Fruit fly (Drosophila melanogaster): ENCODE measurements around the gene mRpL1.

DNA sequence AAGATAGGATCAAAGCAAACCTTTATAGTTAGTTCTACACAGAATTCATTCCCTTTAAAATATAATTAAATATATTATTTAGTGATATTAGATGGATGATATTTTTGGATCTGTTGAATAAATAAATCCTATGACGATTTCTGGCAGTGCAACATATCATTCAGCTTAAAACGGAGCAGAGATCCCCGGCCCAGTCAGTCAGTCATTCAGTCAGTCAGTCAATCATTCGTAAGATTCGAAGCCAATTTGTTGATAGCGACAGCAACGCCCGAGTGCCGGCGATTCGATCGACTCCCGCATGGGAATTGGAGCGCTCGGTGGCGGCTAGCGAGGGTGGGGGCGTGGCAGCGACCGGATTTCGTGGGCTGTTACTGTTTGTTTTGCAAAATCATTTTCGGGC, 21.3 kb upstream of the mRpL1 start:
- TF ChIP-seq CG4404 (GFP tag; IDR thresholded peaks at IDR 0.05) (no peak), GATAe (GFP tag; conservative IDR thresholded peaks at IDR 0.05) (no peak), Hr78 (GFP tag; optimal IDR thresholded peaks at IDR 0.05) (no peak), NfI (GFP tag; optimal IDR thresholded peaks at IDR 0.05) (no peak), CG7556 (GFP tag; optimal IDR thresholded peaks at IDR 0.05) (no peak), CG17568 (GFP tag; optimal IDR thresholded peaks at IDR 0.05) (no peak), btn (GFP tag; optimal IDR thresholded peaks at IDR 0.05) (no peak)
